Fruit fly (Drosophila melanogaster): ENCODE results near the gene CG33500.

CG33500 gene

dm6 chr3L:11555662-11556460 lies 47.4 kb downstream of the CG33500 start:
- TF ChIP-seq CG9948 (tag; optimal IDR thresholded peaks at IDR 0.05) (peak; percentile 73), rn (GFP tag; IDR thresholded peaks at IDR 0.05) (no peak), CG12605 (GFP tag; IDR thresholded peaks at IDR 0.05) (peak; percentile 47; the same call in 1 of the 2 replicates), D1 (tag; optimal IDR thresholded peaks at IDR 0.05) (peak; percentile 17), CG13204 (GFP tag; optimal IDR thresholded peaks at IDR 0.05) (peak; percentile 55), CG14655 (GFP tag; optimal IDR thresholded peaks at IDR 0.05) (peak; percentile 71), CG10348 (GFP tag; IDR thresholded peaks at IDR 0.05) (no peak), fd96Ca (GFP tag; IDR thresholded peaks at IDR 0.05) (peak; percentile 69; the same call in 1 of the 3 replicates), Ets98B (GFP tag; IDR thresholded peaks at IDR 0.05) (peak; percentile 28; the same call in 1 of the 2 replicates), Snoo (tag; optimal IDR thresholded peaks at IDR 0.05) (no peak), CG8301 (tag; optimal IDR thresholded peaks at IDR 0.05) (peak; percentile 82), CG4496 (GFP tag; IDR thresholded peaks at IDR 0.05) (peak; percentile 48; the same call in 1 of the 3 replicates), gl (tag; optimal IDR thresholded peaks at IDR 0.05) (peak; percentile 62), CG17806 (tag; optimal IDR thresholded peaks at IDR 0.05) (peak; percentile 66), CG8159 (tag; optimal IDR thresholded peaks at IDR 0.05) (peak; percentile 75), CG15710 (tag; optimal IDR thresholded peaks at IDR 0.05) (peak; percentile 54), Pif1B (GFP tag; optimal IDR thresholded peaks at IDR 0.05) (no peak), CG32121 (GFP tag; IDR thresholded peaks at IDR 0.05) (peak; percentile 75), Pif1A (GFP tag; optimal IDR thresholded peaks at IDR 0.05) (no peak), CG34367 (tag; optimal IDR thresholded peaks at IDR 0.05) (peak; percentile 28), EcR (GFP tag; optimal IDR thresholded peaks at IDR 0.05) (peak; percentile 9)

- TF ChIP-seq CG32121 (GFP tag; IDR thresholded peaks at IDR 0.05) (no peak; the same call in 1 of the 2 replicates), CG9948 (tag; optimal IDR thresholded peaks at IDR 0.05) (peak; percentile 8)
These were observed 48.2 kb downstream of the CG33500 start for dm6 chr3L:11556637-11557036.

dm6 chr3L:11557209-11557608 lies 48.8 kb downstream of the CG33500 start:
- TF ChIP-seq CG4496 (GFP tag; IDR thresholded peaks at IDR 0.05), result peak; percentile 74
- TF ChIP-seq CG8301 (tag; optimal IDR thresholded peaks at IDR 0.05), result peak; percentile 73
- TF ChIP-seq fd96Ca (GFP tag; IDR thresholded peaks at IDR 0.05), result peak; percentile 78
- peak; percentile 21 for TF ChIP-seq CG17806 (tag; optimal IDR thresholded peaks at IDR 0.05)
- TF ChIP-seq CG13204 (GFP tag; optimal IDR thresholded peaks at IDR 0.05), result peak; percentile 73
- peak; percentile 84 for TF ChIP-seq CG12605 (GFP tag; IDR thresholded peaks at IDR 0.05)
- TF ChIP-seq Ets98B (GFP tag; IDR thresholded peaks at IDR 0.05), result peak; percentile 76
- TF ChIP-seq gl (tag; optimal IDR thresholded peaks at IDR 0.05), result peak; percentile 89
- peak; percentile 9 for TF ChIP-seq CG9948 (tag; optimal IDR thresholded peaks at IDR 0.05)
- TF ChIP-seq EcR (GFP tag; optimal IDR thresholded peaks at IDR 0.05), result peak; percentile 6
- TF ChIP-seq CG34367 (tag; optimal IDR thresholded peaks at IDR 0.05), result peak; percentile 33
- no peak for TF ChIP-seq Snoo (tag; optimal IDR thresholded peaks at IDR 0.05)
- TF ChIP-seq CG8159 (tag; optimal IDR thresholded peaks at IDR 0.05), result peak; percentile 9
- TF ChIP-seq D1 (tag; optimal IDR thresholded peaks at IDR 0.05), result no peak
- TF ChIP-seq CG32121 (GFP tag; IDR thresholded peaks at IDR 0.05), result peak; percentile 26; the same call in 1 of the 2 replicates
- TF ChIP-seq CG10348 (GFP tag; IDR thresholded peaks at IDR 0.05), result no peak
- peak; percentile 50 for TF ChIP-seq Pif1A (GFP tag; optimal IDR thresholded peaks at IDR 0.05)
- peak; percentile 77 for TF ChIP-seq CG14655 (GFP tag; optimal IDR thresholded peaks at IDR 0.05)
- peak; percentile 6 for TF ChIP-seq Pif1B (GFP tag; optimal IDR thresholded peaks at IDR 0.05)
- no peak for TF ChIP-seq rn (GFP tag; IDR thresholded peaks at IDR 0.05)
- TF ChIP-seq CG15710 (tag; optimal IDR thresholded peaks at IDR 0.05), result no peak
